1 fruit fly cellular context compared by ENCODE assay signal in genomic region chr2L:18469544-18470109, dm6.
TF ChIP-seq lines count a peak whose summit lies in the region.

No protein-coding gene starts in this region.

TF ChIP-seq in whole organism, prepupa, 60 proteins besides CTCF, POLR2A, EP300 and RAD21 (continued from another document):
- TF ChIP-seq cyc (GFP tag; optimal IDR thresholded peaks at IDR 0.05; lab: Kevin White, UChicago), result no peak
- TF ChIP-seq spab (GFP tag; optimal IDR thresholded peaks at IDR 0.05; lab: Kevin White, UChicago), result no peak
- TF ChIP-seq CG6276 (GFP tag; optimal IDR thresholded peaks at IDR 0.05; lab: Kevin White, UChicago), result no peak
- no peak for TF ChIP-seq CG10631 (GFP tag; optimal IDR thresholded peaks at IDR 0.05; lab: Kevin White, UChicago)
- no peak for TF ChIP-seq CG4318 (GFP tag; optimal IDR thresholded peaks at IDR 0.05; lab: Kevin White, UChicago)
- TF ChIP-seq Gug (GFP tag; IDR thresholded peaks at IDR 0.05; lab: Robert Waterston, UW), result no peak
- TF ChIP-seq CG6854 (GFP tag; optimal IDR thresholded peaks at IDR 0.05; lab: Kevin White, UChicago), result no peak
- TF ChIP-seq CG9139 (GFP tag; optimal IDR thresholded peaks at IDR 0.05; lab: Kevin White, UChicago), result no peak
- no peak for TF ChIP-seq CG8319 (GFP tag; optimal IDR thresholded peaks at IDR 0.05; lab: Kevin White, UChicago)
- TF ChIP-seq Blimp-1 (GFP tag; optimal IDR thresholded peaks at IDR 0.05; lab: Kevin White, UChicago), result no peak
- TF ChIP-seq Smox (GFP tag; optimal IDR thresholded peaks at IDR 0.05; lab: Kevin White, UChicago), result no peak
- no peak for TF ChIP-seq CG3032 (tag; optimal IDR thresholded peaks at IDR 0.05; lab: Kevin White, UChicago)
- TF ChIP-seq CG11294 (GFP tag; IDR thresholded peaks at IDR 0.05; lab: Robert Waterston, UW), result no peak
- no peak for TF ChIP-seq Eip93F (GFP tag; optimal IDR thresholded peaks at IDR 0.05; lab: Kevin White, UChicago)
- no peak for TF ChIP-seq lz (GFP tag; optimal IDR thresholded peaks at IDR 0.05; lab: Kevin White, UChicago)
- no peak for TF ChIP-seq pdm3 (GFP tag; optimal IDR thresholded peaks at IDR 0.05; lab: Kevin White, UChicago)
- no peak for TF ChIP-seq salr (GFP tag; optimal IDR thresholded peaks at IDR 0.05; lab: Kevin White, UChicago)
- TF ChIP-seq CG31627 (GFP tag; optimal IDR thresholded peaks at IDR 0.05; lab: Kevin White, UChicago), result no peak
- no peak for TF ChIP-seq CG11762 (GFP tag; optimal IDR thresholded peaks at IDR 0.05; lab: Kevin White, UChicago; ENCODE audit: insufficient read depth)
- TF ChIP-seq Lpt (GFP tag; optimal IDR thresholded peaks at IDR 0.05; lab: Kevin White, UChicago), result no peak
- TF ChIP-seq Sox15 (GFP tag; optimal IDR thresholded peaks at IDR 0.05; lab: Kevin White, UChicago), result no peak
- TF ChIP-seq Hr39 (GFP tag; optimal IDR thresholded peaks at IDR 0.05; lab: Kevin White, UChicago), result no peak
- TF ChIP-seq CG15336 (GFP tag; IDR thresholded peaks at IDR 0.05; lab: Robert Waterston, UW), result no peak
- no peak for TF ChIP-seq CG32006 (GFP tag; optimal IDR thresholded peaks at IDR 0.05; lab: Kevin White, UChicago)
- no peak for TF ChIP-seq Sox14 (GFP tag; optimal IDR thresholded peaks at IDR 0.05; lab: Kevin White, UChicago)
- TF ChIP-seq esn (GFP tag; optimal IDR thresholded peaks at IDR 0.05; lab: Kevin White, UChicago), result no peak
- TF ChIP-seq CG11902 (GFP tag; optimal IDR thresholded peaks at IDR 0.05; lab: Kevin White, UChicago), result no peak
- TF ChIP-seq vri (GFP tag; optimal IDR thresholded peaks at IDR 0.05; lab: Kevin White, UChicago), result peak; percentile 40
- no peak for TF ChIP-seq Ets21C (GFP tag; optimal IDR thresholded peaks at IDR 0.05; lab: Kevin White, UChicago)
- TF ChIP-seq CG8632 (GFP tag; optimal IDR thresholded peaks at IDR 0.05; lab: Kevin White, UChicago), result no peak
- no peak for TF ChIP-seq Eip75B (GFP tag; optimal IDR thresholded peaks at IDR 0.05; lab: Kevin White, UChicago)
